Fruit fly (Drosophila melanogaster) Kc167 (cell line): ENCODE data around the gene Trmt112.

Source experiments
- Myc ChIP-seq: fragments of >200 bp; optimal IDR thresholded peaks from 2 replicates; lab custom pipeline; 2017; ENCODE audit warnings: missing external identifiers
- Sin3A ChIP-seq: fragments of >200 bp; optimal IDR thresholded peaks from 2 replicates; lab custom pipeline; 2018; ENCODE audit warnings: missing external identifiers
- h ChIP-seq: fragments of >200 bp; optimal IDR thresholded peaks from 3 replicates; lab custom pipeline; 2018; ENCODE audit warnings: missing external identifiers
- insv ChIP-seq: fragments of >200 bp; optimal IDR thresholded peaks from 3 replicates; lab custom pipeline; 2018; ENCODE audit warnings: missing external identifiers
- psq ChIP-seq: fragments of >200 bp; optimal IDR thresholded peaks from 2 replicates; lab custom pipeline; 2017; ENCODE audit warnings: missing external identifiers
- ttk ChIP-seq: sonication (Bioruptor generic); optimal IDR thresholded peaks from 2 replicates; lab custom pipeline; 2017; ENCODE audit warnings: missing external identifiers

dm6 chr3L:21205496-21205824, 11.2 kb downstream of the Trmt112 start:
- TF ChIP-seq h (lab: Kevin White, UChicago): no peak
- no peak for TF ChIP-seq ttk
- no peak for TF ChIP-seq psq (lab: Kevin White, UChicago)
- TF ChIP-seq Myc: no peak
- no peak for TF ChIP-seq insv
- no peak for TF ChIP-seq Sin3A (lab: Kevin White, UChicago)
